Worm (Caenorhabditis elegans): ENCODE data around the gene col-96.

col-96 gene

ce11 chrIII:11681461-11682014, 25.0 kb downstream of the col-96 start:
- TF ChIP-seq unc-62 (GFP tag; optimal IDR thresholded peaks at IDR 0.05) = no peak

- TF ChIP-seq unc-62 (GFP tag; optimal IDR thresholded peaks at IDR 0.05) = no peak
These were observed 26.1 kb downstream of the col-96 start for ce11 chrIII:11680514-11680913.

- no peak for TF ChIP-seq unc-62 (GFP tag; optimal IDR thresholded peaks at IDR 0.05)
These were observed 37.6 kb downstream of the col-96 start for ce11 chrIII:11669008-11669407.

- TF ChIP-seq unc-62 (GFP tag; optimal IDR thresholded peaks at IDR 0.05) = no peak
These were observed 39.7 kb downstream of the col-96 start for ce11 chrIII:11666819-11667218.

ce11 chrIII:11663400-11663799, 43.2 kb downstream of the col-96 start:
- TF ChIP-seq unc-62 (GFP tag; optimal IDR thresholded peaks at IDR 0.05) = no peak

ce11 chrIII:11660736-11661135, 45.8 kb downstream of the col-96 start:
- TF ChIP-seq unc-62 (GFP tag; optimal IDR thresholded peaks at IDR 0.05) = no peak

ce11 chrIII:11659804-11660203, 46.8 kb downstream of the col-96 start:
- TF ChIP-seq unc-62 (GFP tag; optimal IDR thresholded peaks at IDR 0.05) = no peak

- no peak for TF ChIP-seq unc-62 (GFP tag; optimal IDR thresholded peaks at IDR 0.05)
These were observed 49.3 kb downstream of the col-96 start, which contains the start of gene crh-1 for ce11 chrIII:11657185-11657817. TSS of gene crh-1 (plus strand) at chrIII:11657767.

- no peak for TF ChIP-seq unc-62 (GFP tag; optimal IDR thresholded peaks at IDR 0.05)
These were observed 50.2 kb downstream of the col-96 start for ce11 chrIII:11656389-11656788.

All from whole organism, dauer.